Worm (Caenorhabditis elegans) whole organism, L2 larva: ENCODE results near the gene B0554.2.
A peak's percentile ranks its signal among the peaks of the same experiment; 100 is the strongest.

Experiments used
- C34F6.9 ChIP-seq: fragments of 150-350 bp; optimal IDR thresholded peaks from 2 replicates; lab custom pipeline; 2014; ENCODE audit warnings: missing biosample characterization, missing genetic modification characterization
- F13H6.1 ChIP-seq: sonication (generic microtip); optimal IDR thresholded peaks from 2 replicates; lab custom pipeline; 2016; ENCODE audit warnings: missing genetic modification characterization, missing compliant biosample characterization
- R02D3.7 ChIP-seq: fragments of 150-350 bp; optimal IDR thresholded peaks from 2 replicates; lab custom pipeline; 2014; ENCODE audit warnings: missing biosample characterization, missing genetic modification characterization
- Y55F3AM.14 ChIP-seq: fragments of 200-800 bp; sonication (Bioruptor generic); optimal IDR thresholded peaks from 2 replicates; lab custom pipeline; 2018; ENCODE audit warnings: mild to moderate bottlenecking, missing genetic modification characterization, missing compliant biosample characterization
- ZK546.5 ChIP-seq: sonication (generic microtip); optimal IDR thresholded peaks from 2 replicates; lab custom pipeline; 2017; ENCODE audit warnings: missing biosample characterization, missing genetic modification characterization
- alr-1 ChIP-seq: fragments of 150-350 bp; optimal IDR thresholded peaks from 2 replicates; lab custom pipeline; 2014; ENCODE audit warnings: missing biosample characterization, missing genetic modification characterization
- blmp-1 ChIP-seq: sonication (generic microtip); optimal IDR thresholded peaks from 2 replicates; lab custom pipeline; 2017; ENCODE audit warnings: missing genetic modification characterization, mild to moderate bottlenecking, missing compliant biosample characterization, antibody characterized with exemption, moderate library complexity; ENCODE audit not compliant: insufficient read depth
- dmd-4 ChIP-seq: sonication (generic microtip); optimal IDR thresholded peaks from 2 replicates; lab custom pipeline; 2017; ENCODE audit warnings: missing biosample characterization, missing genetic modification characterization
- egl-27 ChIP-seq: sonication (generic microtip); optimal IDR thresholded peaks from 3 replicates; lab custom pipeline; 2017; ENCODE audit warnings: missing biosample characterization, missing genetic modification reagents, missing genetic modification characterization
- elt-3 ChIP-seq: sonication (generic microtip); optimal IDR thresholded peaks from 2 replicates; lab custom pipeline; 2017; ENCODE audit warnings: missing biosample characterization, missing genetic modification characterization
- fos-1 ChIP-seq: fragments of 150-350 bp; optimal IDR thresholded peaks from 2 replicates; lab custom pipeline; 2014; ENCODE audit warnings: missing biosample characterization, missing genetic modification characterization
- gmeb-1 ChIP-seq: fragments of 150-350 bp; optimal IDR thresholded peaks from 2 replicates; lab custom pipeline; 2014; ENCODE audit warnings: missing biosample characterization, missing genetic modification characterization
- lin-11 ChIP-seq: fragments of 150-350 bp; sonication (generic microtip); optimal IDR thresholded peaks from 2 replicates; lab custom pipeline; 2014; ENCODE audit warnings: missing biosample characterization, missing genetic modification characterization, inconsistent platforms, mixed read lengths
- lin-13 ChIP-seq: fragments of 150-350 bp; optimal IDR thresholded peaks from 2 replicates; lab custom pipeline; 2014; ENCODE audit warnings: missing biosample characterization, missing genetic modification reagents, missing genetic modification characterization
- lin-39 ChIP-seq: fragments of 150-350 bp; optimal IDR thresholded peaks from 2 replicates; lab custom pipeline; 2014; ENCODE audit warnings: missing biosample characterization, missing genetic modification reagents, missing genetic modification characterization
- lsy-2 ChIP-seq, 2 experiments: fragments of 150-350 bp in 1 of 2; sonication (generic microtip) in 1 of 2; optimal IDR thresholded peaks; 2 replicates each; lab custom pipeline; 2014 to 2017; ENCODE audit warnings: missing biosample characterization in 2 of 2, missing genetic modification characterization in 2 of 2
- mab-5 ChIP-seq: fragments of 150-350 bp; optimal IDR thresholded peaks from 2 replicates; lab custom pipeline; 2014; ENCODE audit warnings: missing biosample characterization, missing genetic modification characterization
- mdl-1 ChIP-seq, 2 experiments: fragments of 150-350 bp in 1 of 2; sonication (generic microtip) in 1 of 2; optimal IDR thresholded peaks; 2 replicates each; lab custom pipeline; 2017; ENCODE audit warnings: missing biosample characterization in 2 of 2, missing genetic modification characterization in 2 of 2
- nhr-11 ChIP-seq: fragments of 150-350 bp; optimal IDR thresholded peaks from 2 replicates; lab custom pipeline; 2014; ENCODE audit warnings: missing biosample characterization, missing genetic modification characterization
- nhr-129 ChIP-seq: fragments of 150-350 bp; optimal IDR thresholded peaks from 2 replicates; lab custom pipeline; 2014; ENCODE audit warnings: missing biosample characterization, missing genetic modification characterization
- nhr-21 ChIP-seq: fragments of 150-350 bp; optimal IDR thresholded peaks from 2 replicates; lab custom pipeline; 2014; ENCODE audit warnings: missing biosample characterization, missing genetic modification characterization
- nhr-23 ChIP-seq: fragments of 150-350 bp; optimal IDR thresholded peaks from 2 replicates; lab custom pipeline; 2014; ENCODE audit warnings: missing biosample characterization, missing genetic modification reagents, missing genetic modification characterization
- nhr-25 ChIP-seq: fragments of 150-350 bp; sonication (generic microtip); optimal IDR thresholded peaks from 3 replicates; lab custom pipeline; 2014; ENCODE audit warnings: missing biosample characterization, missing genetic modification characterization
- nhr-6 ChIP-seq: fragments of 150-350 bp; optimal IDR thresholded peaks from 2 replicates; lab custom pipeline; 2014; ENCODE audit warnings: missing biosample characterization, missing genetic modification characterization
- nhr-77 ChIP-seq: fragments of 150-350 bp; optimal IDR thresholded peaks from 2 replicates; lab custom pipeline; 2014; ENCODE audit warnings: missing biosample characterization, missing genetic modification characterization
- peb-1 ChIP-seq: fragments of 150-350 bp; optimal IDR thresholded peaks from 2 replicates; lab custom pipeline; 2014; ENCODE audit warnings: missing biosample characterization, missing genetic modification characterization
- sem-4 ChIP-seq: fragments of 150-350 bp; optimal IDR thresholded peaks from 2 replicates; lab custom pipeline; 2014; ENCODE audit warnings: missing biosample characterization, missing genetic modification reagents, missing genetic modification characterization
- skn-1 ChIP-seq: sonication (generic microtip); optimal IDR thresholded peaks from 2 replicates; lab custom pipeline; 2017; ENCODE audit warnings: missing biosample characterization, missing genetic modification characterization
- sma-3 ChIP-seq: sonication (generic microtip); optimal IDR thresholded peaks from 2 replicates; lab custom pipeline; 2016; ENCODE audit warnings: missing genetic modification reagents, missing genetic modification characterization, missing compliant biosample characterization
- sma-9 ChIP-seq, 2 experiments: fragments of 150-350 bp in 1 of 2; sonication (generic microtip) in 1 of 2; optimal IDR thresholded peaks; 2 replicates each; lab custom pipeline; 2014 to 2016; ENCODE audit warnings: missing genetic modification characterization in 2 of 2, mild to moderate bottlenecking in 1 of 2, missing biosample characterization in 1 of 2, missing compliant biosample characterization in 1 of 2, missing genetic modification reagents in 1 of 2, moderate library complexity in 1 of 2
- snpc-4 ChIP-seq: fragments of 150-350 bp; optimal IDR thresholded peaks from 2 replicates; lab custom pipeline; 2014; ENCODE audit warnings: missing biosample characterization, missing genetic modification characterization
- unc-39 ChIP-seq: fragments of 150-350 bp; optimal IDR thresholded peaks from 2 replicates; lab custom pipeline; 2014; ENCODE audit warnings: missing biosample characterization, missing genetic modification characterization
- unc-55 ChIP-seq: fragments of 150-350 bp; sonication (generic microtip); optimal IDR thresholded peaks from 3 replicates; lab custom pipeline; 2014; ENCODE audit warnings: missing biosample characterization, missing genetic modification reagents, missing genetic modification characterization
- unc-62 ChIP-seq: fragments of 150-350 bp; optimal IDR thresholded peaks from 2 replicates; lab custom pipeline; 2014; ENCODE audit warnings: missing biosample characterization, missing genetic modification reagents, missing genetic modification characterization
- ztf-1 ChIP-seq: fragments of 200-800 bp; sonication (Bioruptor generic); conservative IDR thresholded peaks from 2 replicates; pipeline ENCODE4 v1.3.6; 2022; ENCODE audit warnings: missing genetic modification characterization, missing compliant biosample characterization
- ztf-11 ChIP-seq: sonication (generic microtip); optimal IDR thresholded peaks from 2 replicates; lab custom pipeline; 2017; ENCODE audit warnings: missing biosample characterization, missing genetic modification characterization

The B0554.2 gene

DNA sequence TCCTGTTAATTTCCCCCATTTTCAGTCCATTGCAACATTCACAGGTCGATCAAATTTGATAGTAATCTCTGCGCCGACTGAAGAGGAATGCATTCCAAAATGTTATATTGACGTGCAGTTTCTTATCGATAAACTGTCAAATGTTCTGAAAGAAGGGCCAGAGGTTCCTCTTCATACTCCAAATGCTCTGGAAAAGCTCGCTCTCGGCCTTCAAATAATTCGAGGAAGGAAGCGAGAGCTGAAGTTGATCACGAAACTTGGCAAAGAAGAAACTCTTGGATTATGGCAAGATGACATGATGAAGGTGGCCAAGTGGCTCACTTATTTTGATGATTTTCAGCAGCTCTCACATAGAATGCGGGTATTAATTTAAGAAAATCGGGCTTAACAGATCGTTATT, 45.0 kb downstream of the B0554.2 start:
- no peak for TF ChIP-seq sem-4 (tag; lab: Kevin White, UChicago)
- TF ChIP-seq Y55F3AM.14 (GFP tag; lab: Kevin White, UChicago) = no peak
- TF ChIP-seq lin-39 (tag; lab: Kevin White, UChicago) = no peak
- no peak for TF ChIP-seq dmd-4 (tag; lab: Kevin White, UChicago)
- no peak for TF ChIP-seq fos-1 (tag; lab: Kevin White, UChicago)
- TF ChIP-seq R02D3.7 (tag; lab: Kevin White, UChicago) = no peak
- TF ChIP-seq nhr-11 (tag; lab: Kevin White, UChicago) = no peak
- no peak for TF ChIP-seq F13H6.1 (tag; lab: Kevin White, UChicago)
- TF ChIP-seq alr-1 (tag; lab: Kevin White, UChicago) = no peak
- no peak for TF ChIP-seq mab-5
- TF ChIP-seq mdl-1 (tag; optimal IDR thresholded peaks at IDR 0.05; lab: Kevin White, UChicago) = no peak

- no peak for TF ChIP-seq sma-3 (GFP tag; lab: Kevin White, UChicago)
- TF ChIP-seq lin-11 = no peak
- no peak for TF ChIP-seq lin-13
- TF ChIP-seq nhr-6 (tag; lab: Kevin White, UChicago) = no peak
- TF ChIP-seq egl-27 (tag; lab: Kevin White, UChicago) = no peak
- TF ChIP-seq unc-39 (tag; lab: Kevin White, UChicago) = no peak
- no peak for TF ChIP-seq gmeb-1 (tag; lab: Kevin White, UChicago)
- no peak for TF ChIP-seq unc-55 (GFP tag; lab: Kevin White, UChicago)
- TF ChIP-seq dmd-4 (tag; lab: Kevin White, UChicago) = no peak
- TF ChIP-seq nhr-25 (tag; lab: Kevin White, UChicago) = no peak
- TF ChIP-seq ztf-1 (GFP tag; lab: Robert Waterston, UW) = no peak
- no peak for TF ChIP-seq sem-4 (tag; lab: Kevin White, UChicago)
- TF ChIP-seq ZK546.5 (tag; lab: Kevin White, UChicago) = no peak
- TF ChIP-seq skn-1 (tag; lab: Kevin White, UChicago) = no peak
- TF ChIP-seq unc-62 (GFP tag; lab: Kevin White, UChicago) = no peak
- no peak for TF ChIP-seq lsy-2 (tag; optimal IDR thresholded peaks at IDR 0.05; lab: Kevin White, UChicago)
- no peak for TF ChIP-seq C34F6.9
- TF ChIP-seq ztf-11 (tag; lab: Kevin White, UChicago) = no peak
Observed at ce11 chrV:482860-483259, 48.9 kb downstream of the B0554.2 start.

DNA sequence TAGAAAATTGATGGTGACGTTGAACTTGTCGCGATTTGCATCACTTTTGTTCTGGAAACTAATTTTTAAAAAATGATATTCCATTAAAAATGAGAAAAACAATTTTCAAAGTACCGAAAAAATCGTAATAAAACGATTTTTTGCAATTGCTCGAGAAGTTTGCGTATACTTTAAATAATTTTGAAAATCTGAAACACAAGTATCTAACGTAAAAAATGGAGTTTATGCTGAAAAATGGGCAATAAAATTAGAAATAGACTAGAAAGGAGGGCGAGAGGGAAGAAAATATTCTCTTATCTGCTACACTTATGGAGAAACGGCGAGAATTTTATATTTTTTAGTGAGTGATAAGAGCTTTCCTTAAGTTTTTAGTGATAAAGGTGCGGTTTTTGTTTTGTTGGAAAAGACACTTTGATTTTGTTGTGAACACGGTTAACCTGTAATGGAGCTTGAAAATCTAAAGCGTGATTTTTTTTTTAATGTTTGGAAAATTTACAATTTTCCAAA, 49.3 kb downstream of the B0554.2 start, which contains the start of gene nhr-130:
Gene nhr-130, minus strand, starts transcription at position 51 of the 507 bp plus-strand sequence.
- TF ChIP-seq R02D3.7 (tag; lab: Kevin White, UChicago) (no peak), sma-9 (GFP tag; optimal IDR thresholded peaks at IDR 0.05; lab: Kevin White, UChicago) (peak; percentile 35), sma-9 (tag; optimal IDR thresholded peaks at IDR 0.05; lab: Kevin White, UChicago) (no peak), blmp-1 (tag; lab: Kevin White, UChicago) (no peak), egl-27 (tag; lab: Kevin White, UChicago) (no peak), unc-62 (GFP tag; lab: Kevin White, UChicago) (no peak), skn-1 (tag; lab: Kevin White, UChicago) (no peak), elt-3 (tag; lab: Kevin White, UChicago) (no peak), fos-1 (tag; lab: Kevin White, UChicago) (peak; percentile 62), peb-1 (tag; lab: Kevin White, UChicago) (no peak), dmd-4 (tag; lab: Kevin White, UChicago) (no peak), nhr-21 (tag; lab: Kevin White, UChicago) (no peak), ztf-1 (GFP tag; lab: Robert Waterston, UW) (no peak), nhr-129 (tag; lab: Kevin White, UChicago) (no peak), Y55F3AM.14 (GFP tag; lab: Kevin White, UChicago) (no peak), C34F6.9 (no peak), nhr-25 (tag; lab: Kevin White, UChicago) (no peak), lsy-2 (tag; optimal IDR thresholded peaks at IDR 0.05; lab: Kevin White, UChicago) (no peak), snpc-4 (tag; lab: Kevin White, UChicago) (no peak), nhr-23 (tag; lab: Kevin White, UChicago) (no peak), gmeb-1 (tag; lab: Kevin White, UChicago) (peak; percentile 23), nhr-77 (tag; lab: Kevin White, UChicago) (no peak)
- TF ChIP-seq, all 48 proteins: peak for 3
